Worm (Caenorhabditis elegans) whole organism, mixed stage, embryonic: ENCODE data around the gene fbxb-106.

ENCODE experiments used
- blmp-1 ChIP-seq: fragments of 150-350 bp; optimal IDR thresholded peaks from 2 replicates; lab custom pipeline; 2014; ENCODE audit warnings: missing biosample characterization, missing genetic modification characterization
- ceh-39 ChIP-seq: fragments of 150-350 bp; optimal IDR thresholded peaks from 2 replicates; lab custom pipeline; 2014; ENCODE audit warnings: missing biosample characterization, missing genetic modification characterization
- ces-1 ChIP-seq: fragments of 150-350 bp; optimal IDR thresholded peaks from 2 replicates; lab custom pipeline; 2014; ENCODE audit warnings: missing biosample characterization, missing genetic modification reagents, missing genetic modification characterization
- lin-13 ChIP-seq: fragments of 150-350 bp; optimal IDR thresholded peaks from 2 replicates; lab custom pipeline; 2014; ENCODE audit warnings: missing biosample characterization, missing genetic modification characterization
- mep-1 ChIP-seq: fragments of 150-350 bp; optimal IDR thresholded peaks from 2 replicates; lab custom pipeline; 2017; ENCODE audit warnings: missing biosample characterization, missing genetic modification reagents, missing genetic modification characterization, inconsistent platforms
- nhr-2 ChIP-seq: fragments of 150-350 bp; optimal IDR thresholded peaks from 2 replicates; lab custom pipeline; 2014; ENCODE audit warnings: missing biosample characterization, missing genetic modification characterization
- nhr-237 ChIP-seq: fragments of 150-350 bp; optimal IDR thresholded peaks from 2 replicates; lab custom pipeline; 2014; ENCODE audit warnings: missing biosample characterization, missing genetic modification characterization
- nhr-76 ChIP-seq: sonication (generic microtip); optimal IDR thresholded peaks from 2 replicates; lab custom pipeline; 2017; ENCODE audit warnings: missing biosample characterization, missing genetic modification characterization
- snpc-4 ChIP-seq: fragments of 150-350 bp; optimal IDR thresholded peaks from 2 replicates; lab custom pipeline; 2014; ENCODE audit warnings: missing biosample characterization, missing genetic modification characterization
- unc-39 ChIP-seq: fragments of 150-350 bp; optimal IDR thresholded peaks from 2 replicates; lab custom pipeline; 2014; ENCODE audit warnings: missing biosample characterization, missing genetic modification characterization

- TF ChIP-seq ces-1 (GFP tag; lab: Kevin White, UChicago) (no peak), nhr-237 (tag; lab: Kevin White, UChicago) (no peak), lin-13 (tag; lab: Kevin White, UChicago) (no peak), snpc-4 (tag; lab: Kevin White, UChicago) (no peak), nhr-2 (no peak), ceh-39 (no peak), nhr-76 (no peak), unc-39 (tag; lab: Kevin White, UChicago) (no peak), blmp-1 (tag; lab: Kevin White, UChicago) (no peak), mep-1 (no peak)
Measured at ce11 chrII:2802804-2803586, 40.8 kb downstream of the fbxb-106 start.
